Worm (Caenorhabditis elegans) whole organism, L3 larva: ENCODE measurements around the gene acr-18.

ENCODE experiments used
- R02D3.7 ChIP-seq: fragments of 150-350 bp; optimal IDR thresholded peaks from 2 replicates; lab custom pipeline; 2014; ENCODE audit warnings: missing biosample characterization, missing genetic modification characterization
- ZK546.5 ChIP-seq: sonication (generic microtip); optimal IDR thresholded peaks from 2 replicates; lab custom pipeline; 2017; ENCODE audit warnings: missing biosample characterization, missing genetic modification characterization
- aly-2 ChIP-seq: fragments of 150-350 bp; optimal IDR thresholded peaks from 2 replicates; lab custom pipeline; 2014; ENCODE audit warnings: missing biosample characterization, missing genetic modification characterization
- ceh-16 ChIP-seq: sonication (generic microtip); optimal IDR thresholded peaks from 2 replicates; lab custom pipeline; 2017; ENCODE audit warnings: missing biosample characterization, missing genetic modification characterization
- ceh-28 ChIP-seq: fragments of 150-350 bp; optimal IDR thresholded peaks from 2 replicates; lab custom pipeline; 2014; ENCODE audit warnings: missing biosample characterization, missing genetic modification reagents, missing genetic modification characterization
- ceh-82 ChIP-seq: fragments of 150-350 bp; optimal IDR thresholded peaks from 2 replicates; lab custom pipeline; 2014; ENCODE audit warnings: missing biosample characterization, missing genetic modification characterization
- ceh-9 ChIP-seq: sonication (generic microtip); optimal IDR thresholded peaks from 2 replicates; lab custom pipeline; 2018; ENCODE audit warnings: missing biosample characterization, missing genetic modification characterization
- egl-27 ChIP-seq: sonication (generic microtip); optimal IDR thresholded peaks from 4 replicates; lab custom pipeline; 2017; ENCODE audit warnings: missing biosample characterization, missing genetic modification reagents, missing genetic modification characterization
- egl-5 ChIP-seq: fragments of 150-350 bp; optimal IDR thresholded peaks from 2 replicates; lab custom pipeline; 2017; ENCODE audit warnings: missing biosample characterization, missing genetic modification reagents, missing genetic modification characterization, inconsistent platforms
- elt-1 ChIP-seq: fragments of 150-350 bp; optimal IDR thresholded peaks from 2 replicates; lab custom pipeline; 2014; ENCODE audit warnings: missing biosample characterization, missing genetic modification characterization
- elt-2 ChIP-seq: sonication (generic microtip); optimal IDR thresholded peaks from 2 replicates; lab custom pipeline; 2016; ENCODE audit warnings: missing genetic modification reagents, mild to moderate bottlenecking, missing genetic modification characterization, missing compliant biosample characterization
- eor-1 ChIP-seq, 2 experiments: fragments of 150-350 bp; optimal IDR thresholded peaks; 2 replicates each; lab custom pipeline; 2014 to 2018; ENCODE audit warnings: missing biosample characterization in 2 of 2, missing genetic modification characterization in 2 of 2
- fkh-10 ChIP-seq: sonication (generic microtip); optimal IDR thresholded peaks from 2 replicates; lab custom pipeline; 2017; ENCODE audit warnings: missing biosample characterization, missing genetic modification reagents, missing genetic modification characterization
- fkh-2 ChIP-seq: fragments of 150-350 bp; optimal IDR thresholded peaks from 2 replicates; lab custom pipeline; 2014; ENCODE audit warnings: missing biosample characterization, missing genetic modification reagents, missing genetic modification characterization
- fos-1 ChIP-seq: fragments of 150-350 bp; optimal IDR thresholded peaks from 2 replicates; lab custom pipeline; 2014; ENCODE audit warnings: missing biosample characterization, missing genetic modification characterization
- jun-1 ChIP-seq: fragments of 150-350 bp; optimal IDR thresholded peaks from 2 replicates; lab custom pipeline; 2014; ENCODE audit warnings: missing biosample characterization, missing genetic modification reagents, missing genetic modification characterization
- lin-15B ChIP-seq: fragments of 150-350 bp; optimal IDR thresholded peaks from 2 replicates; lab custom pipeline; 2014; ENCODE audit warnings: missing biosample characterization, missing genetic modification characterization
- lsy-12 ChIP-seq: sonication (generic microtip); optimal IDR thresholded peaks from 2 replicates; lab custom pipeline; 2016; ENCODE audit warnings: mild to moderate bottlenecking, missing genetic modification characterization, missing compliant biosample characterization
- mml-1 ChIP-seq: fragments of 150-350 bp; sonication (generic microtip); optimal IDR thresholded peaks from 3 replicates; lab custom pipeline; 2014; ENCODE audit warnings: missing biosample characterization, missing genetic modification characterization
- nfya-1 ChIP-seq: sonication (generic microtip); optimal IDR thresholded peaks from 2 replicates; lab custom pipeline; 2017; ENCODE audit warnings: missing genetic modification characterization, mild to moderate bottlenecking, missing compliant biosample characterization, antibody characterized with exemption, moderate library complexity; ENCODE audit not compliant: insufficient read depth
- nhr-11 ChIP-seq: fragments of 150-350 bp; optimal IDR thresholded peaks from 2 replicates; lab custom pipeline; 2014; ENCODE audit warnings: missing biosample characterization, missing genetic modification characterization
- nhr-12 ChIP-seq: fragments of 150-350 bp; optimal IDR thresholded peaks from 2 replicates; lab custom pipeline; 2014; ENCODE audit warnings: missing biosample characterization, missing genetic modification characterization
- nhr-237 ChIP-seq: fragments of 150-350 bp; optimal IDR thresholded peaks from 2 replicates; lab custom pipeline; 2014; ENCODE audit warnings: missing biosample characterization, missing genetic modification characterization
- nhr-25 ChIP-seq: sonication (generic microtip); optimal IDR thresholded peaks from 2 replicates; lab custom pipeline; 2017; ENCODE audit warnings: missing biosample characterization, missing genetic modification characterization
- nhr-28 ChIP-seq: fragments of 150-350 bp; optimal IDR thresholded peaks from 2 replicates; lab custom pipeline; 2014; ENCODE audit warnings: missing biosample characterization, missing genetic modification characterization
- nhr-43 ChIP-seq: sonication (generic microtip); optimal IDR thresholded peaks from 2 replicates; lab custom pipeline; 2016; ENCODE audit warnings: mild to moderate bottlenecking, missing genetic modification characterization, missing compliant biosample characterization; ENCODE audit not compliant: poor library complexity, severe bottlenecking
- nhr-67 ChIP-seq: fragments of 150-350 bp; optimal IDR thresholded peaks from 2 replicates; lab custom pipeline; 2014; ENCODE audit warnings: missing biosample characterization, missing genetic modification characterization
- nhr-76 ChIP-seq: fragments of 150-350 bp; sonication (generic microtip); optimal IDR thresholded peaks from 5 replicates; lab custom pipeline; 2014; ENCODE audit warnings: missing biosample characterization, missing genetic modification characterization
- nhr-77 ChIP-seq: fragments of 150-350 bp; optimal IDR thresholded peaks from 2 replicates; lab custom pipeline; 2014; ENCODE audit warnings: missing biosample characterization, missing genetic modification characterization
- pha-4 ChIP-seq: fragments of 150-350 bp; optimal IDR thresholded peaks from 2 replicates; lab custom pipeline; 2014; ENCODE audit warnings: missing biosample characterization, missing genetic modification reagents, missing genetic modification characterization
- sea-2 ChIP-seq: fragments of 150-350 bp; sonication (generic microtip); optimal IDR thresholded peaks from 4 replicates; lab custom pipeline; 2014; ENCODE audit warnings: missing biosample characterization, missing genetic modification reagents, missing genetic modification characterization
- skn-1 ChIP-seq: fragments of 150-350 bp; optimal IDR thresholded peaks from 2 replicates; lab custom pipeline; 2014; ENCODE audit warnings: missing biosample characterization, missing genetic modification characterization
- snpc-4 ChIP-seq: fragments of 150-350 bp; optimal IDR thresholded peaks from 2 replicates; lab custom pipeline; 2014; ENCODE audit warnings: missing biosample characterization, missing genetic modification characterization
- tbx-2 ChIP-seq: sonication (generic microtip); optimal IDR thresholded peaks from 2 replicates; lab custom pipeline; 2016; ENCODE audit warnings: mild to moderate bottlenecking, missing genetic modification characterization, missing compliant biosample characterization
- unc-39 ChIP-seq: sonication (generic microtip); optimal IDR thresholded peaks from 4 replicates; lab custom pipeline; 2017; ENCODE audit warnings: missing biosample characterization, missing genetic modification characterization
- unc-62 ChIP-seq: fragments of 150-350 bp; sonication (generic microtip); optimal IDR thresholded peaks from 4 replicates; lab custom pipeline; 2014; ENCODE audit warnings: missing biosample characterization, missing genetic modification reagents, missing genetic modification characterization
- zag-1 ChIP-seq: fragments of 150-350 bp; optimal IDR thresholded peaks from 2 replicates; lab custom pipeline; 2014; ENCODE audit warnings: missing biosample characterization, missing genetic modification characterization
- ztf-11 ChIP-seq: fragments of 150-350 bp; optimal IDR thresholded peaks from 2 replicates; lab custom pipeline; 2014; ENCODE audit warnings: missing biosample characterization, missing genetic modification characterization
- ztf-4 ChIP-seq: fragments of 150-350 bp; optimal IDR thresholded peaks from 2 replicates; lab custom pipeline; 2014; ENCODE audit warnings: missing biosample characterization, missing genetic modification characterization

acr-18 gene

ce11 chrV:15547727-15548126 is 11.2 kb downstream of the acr-18 start:
- TF ChIP-seq nhr-43 (tag; lab: Kevin White, UChicago) = peak; percentile 39
- no peak for TF ChIP-seq snpc-4 (tag; lab: Kevin White, UChicago)

- no peak for TF ChIP-seq zag-1 (tag; lab: Kevin White, UChicago)
- no peak for TF ChIP-seq skn-1 (tag; lab: Kevin White, UChicago)
- TF ChIP-seq jun-1 (tag; lab: Kevin White, UChicago) = no peak
- TF ChIP-seq unc-62 = no peak
- no peak for TF ChIP-seq nhr-11 (tag; lab: Kevin White, UChicago)
- TF ChIP-seq elt-2 (tag; lab: Kevin White, UChicago) = no peak
- TF ChIP-seq nfya-1 = peak; percentile 80
- no peak for TF ChIP-seq nhr-77 (tag; lab: Kevin White, UChicago)
- TF ChIP-seq, all 47 proteins: peak for 1
Measured at ce11 chrV:15544898-15545297, 14.0 kb downstream of the acr-18 start, which contains the start of gene glb-14. TSS of gene glb-14 (minus strand) at chrV:15544994.

- TF ChIP-seq lin-15B (tag; lab: Kevin White, UChicago) (no peak), nhr-12 (tag; lab: Kevin White, UChicago) (no peak), aly-2 (tag; lab: Kevin White, UChicago) (no peak), ceh-28 (tag; lab: Kevin White, UChicago) (no peak), ztf-4 (tag; lab: Kevin White, UChicago) (no peak), nhr-67 (tag; lab: Kevin White, UChicago) (no peak), nhr-28 (tag; lab: Kevin White, UChicago) (no peak), R02D3.7 (tag; lab: Kevin White, UChicago) (no peak), nhr-43 (tag; lab: Kevin White, UChicago) (no peak), pha-4 (tag; lab: Kevin White, UChicago) (no peak), elt-2 (tag; lab: Kevin White, UChicago) (no peak), elt-1 (tag; lab: Kevin White, UChicago) (no peak), fos-1 (tag; lab: Kevin White, UChicago) (no peak), nhr-77 (tag; lab: Kevin White, UChicago) (no peak), ZK546.5 (tag; lab: Kevin White, UChicago) (no peak), ztf-11 (tag; lab: Kevin White, UChicago) (no peak), lsy-12 (tag; lab: Kevin White, UChicago) (no peak), unc-39 (tag; lab: Kevin White, UChicago) (no peak), egl-27 (no peak), tbx-2 (tag; lab: Kevin White, UChicago) (no peak)
Measured at ce11 chrV:15543252-15543651, 15.7 kb downstream of the acr-18 start.

ce11 chrV:15537923-15538322 is 21.0 kb downstream of the acr-18 start, which contains the start of gene prde-1:
TSS of gene prde-1 (plus strand) at chrV:15538244.
- TF ChIP-seq fkh-2 (no peak), zag-1 (tag; lab: Kevin White, UChicago) (no peak)

ce11 chrV:15536320-15536719 is 22.6 kb downstream of the acr-18 start, which contains the start of gene F21A3.4:
TSS of gene F21A3.4 (plus strand) at chrV:15536620.
- TF ChIP-seq ztf-11 (tag; lab: Kevin White, UChicago) (no peak), R02D3.7 (tag; lab: Kevin White, UChicago) (no peak), nhr-77 (tag; lab: Kevin White, UChicago) (no peak), eor-1 (tag; optimal IDR thresholded peaks at IDR 0.05; lab: Kevin White, UChicago) (no peak), ZK546.5 (tag; lab: Kevin White, UChicago) (no peak), unc-62 (no peak), mml-1 (tag; lab: Kevin White, UChicago) (no peak), elt-2 (tag; lab: Kevin White, UChicago) (no peak), nhr-25 (tag; lab: Kevin White, UChicago) (no peak)

ce11 chrV:15533864-15534263 is 25.1 kb downstream of the acr-18 start, which contains the start of gene F21A3.2:
TSS of gene F21A3.2 (minus strand) at chrV:15533964.
- TF ChIP-seq skn-1 (tag; lab: Kevin White, UChicago) = no peak
- no peak for TF ChIP-seq lsy-12 (tag; lab: Kevin White, UChicago)
- TF ChIP-seq snpc-4 (tag; lab: Kevin White, UChicago) = no peak
- TF ChIP-seq nhr-237 (tag; lab: Kevin White, UChicago) = no peak
- TF ChIP-seq unc-62 = no peak
- no peak for TF ChIP-seq nfya-1
- no peak for TF ChIP-seq ceh-82
- TF ChIP-seq egl-5 = no peak
- no peak for TF ChIP-seq jun-1 (tag; lab: Kevin White, UChicago)
- TF ChIP-seq nhr-76 (tag; lab: Kevin White, UChicago) = no peak
- no peak for TF ChIP-seq fkh-2
- no peak for TF ChIP-seq ztf-11 (tag; lab: Kevin White, UChicago)
- TF ChIP-seq ceh-9 (tag; lab: Kevin White, UChicago) = no peak
- no peak for TF ChIP-seq nhr-67 (tag; lab: Kevin White, UChicago)
- TF ChIP-seq ceh-16 (tag; lab: Kevin White, UChicago) = no peak
- no peak for TF ChIP-seq nhr-77 (tag; lab: Kevin White, UChicago)
- TF ChIP-seq ceh-28 (tag; lab: Kevin White, UChicago) = no peak
- TF ChIP-seq sea-2 (GFP tag; lab: Kevin White, UChicago) = no peak
- no peak for TF ChIP-seq fkh-10
- TF ChIP-seq pha-4 (tag; lab: Kevin White, UChicago) = no peak
